Worm (Caenorhabditis elegans) whole organism, late embryonic: Measurements from ENCODE around the gene T24E12.12.
"Not testable (repeated sequence)": the region's sequence is repeated elsewhere in the genome, so short reads cannot be mapped to it uniquely, and the experiment has no call there.

ENCODE experiments used
- C08G9.2 ChIP-seq: sonication (generic microtip); optimal IDR thresholded peaks from 2 replicates; lab custom pipeline; 2016; ENCODE audit warnings: mild to moderate bottlenecking, missing genetic modification characterization, moderate library complexity, missing compliant biosample characterization
- C38D4.7 ChIP-seq: fragments of 200-800 bp; sonication (Bioruptor generic); optimal IDR thresholded peaks from 2 replicates; lab custom pipeline; 2018; ENCODE audit warnings: mild to moderate bottlenecking, missing genetic modification characterization, moderate library complexity, missing compliant biosample characterization
- K02D7.2 ChIP-seq: sonication (generic microtip); optimal IDR thresholded peaks from 2 replicates; lab custom pipeline; 2017; ENCODE audit warnings: mild to moderate bottlenecking, missing genetic modification characterization, missing compliant biosample characterization
- K09A11.1 ChIP-seq: sonication (generic microtip); optimal IDR thresholded peaks from 2 replicates; lab custom pipeline; 2017; ENCODE audit warnings: antibody characterized with exemption, mild to moderate bottlenecking, missing genetic modification characterization, missing compliant biosample characterization; ENCODE audit not compliant: insufficient read depth
- ceh-18 ChIP-seq: sonication (generic microtip); optimal IDR thresholded peaks from 2 replicates; lab custom pipeline; 2016; ENCODE audit warnings: missing genetic modification characterization, missing compliant biosample characterization
- ceh-2 ChIP-seq: sonication (generic microtip); optimal IDR thresholded peaks from 2 replicates; lab custom pipeline; 2016; ENCODE audit warnings: missing genotype, missing genetic modification characterization, missing compliant biosample characterization
- ceh-24 ChIP-seq: sonication (generic microtip); optimal IDR thresholded peaks from 2 replicates; lab custom pipeline; 2016; ENCODE audit warnings: mild to moderate bottlenecking, missing genetic modification characterization, missing compliant biosample characterization
- ceh-30 ChIP-seq: fragments of 150-350 bp; optimal IDR thresholded peaks from 2 replicates; lab custom pipeline; 2014; ENCODE audit warnings: missing biosample characterization, missing genetic modification characterization
- ceh-34 ChIP-seq: sonication (generic microtip); optimal IDR thresholded peaks from 2 replicates; lab custom pipeline; 2016; ENCODE audit warnings: mild to moderate bottlenecking, missing genetic modification characterization, missing compliant biosample characterization
- ceh-45 ChIP-seq: fragments of 200-800 bp; sonication (Bioruptor generic); IDR thresholded peaks from 2 replicates; pipeline ENCODE4 v1.3.6; 2022; ENCODE audit warnings: missing genetic modification reagents, missing genetic modification characterization, missing compliant biosample characterization
- ceh-6 ChIP-seq: fragments of 200-800 bp; sonication (Bioruptor generic); optimal IDR thresholded peaks from 2 replicates; lab custom pipeline; 2018; ENCODE audit warnings: mild to moderate bottlenecking, missing genetic modification characterization, missing compliant biosample characterization
- che-1 ChIP-seq: sonication (generic microtip); optimal IDR thresholded peaks from 2 replicates; lab custom pipeline; 2016; ENCODE audit warnings: mild to moderate bottlenecking, missing genetic modification characterization, missing compliant biosample characterization
- dmd-4 ChIP-seq: sonication (generic microtip); optimal IDR thresholded peaks from 2 replicates; lab custom pipeline; 2016; ENCODE audit warnings: borderline replicate concordance, missing genetic modification characterization, missing compliant biosample characterization
- elt-4 ChIP-seq: sonication (generic microtip); optimal IDR thresholded peaks from 2 replicates; lab custom pipeline; 2016; ENCODE audit warnings: missing genetic modification characterization, missing compliant biosample characterization
- eyg-1 ChIP-seq: sonication (generic microtip); optimal IDR thresholded peaks from 2 replicates; lab custom pipeline; 2016; ENCODE audit warnings: missing genotype, missing genetic modification characterization, missing compliant biosample characterization
- fax-1 ChIP-seq: sonication (generic microtip); optimal IDR thresholded peaks from 2 replicates; lab custom pipeline; 2016; ENCODE audit warnings: missing genotype, missing genetic modification characterization, missing compliant biosample characterization
- fkh-10 ChIP-seq: fragments of 150-350 bp; optimal IDR thresholded peaks from 2 replicates; lab custom pipeline; 2014; ENCODE audit warnings: missing biosample characterization, missing genetic modification reagents, missing genetic modification characterization
- lin-11 ChIP-seq: fragments of 200-800 bp; sonication (Bioruptor generic); optimal IDR thresholded peaks from 2 replicates; lab custom pipeline; 2018; ENCODE audit warnings: mild to moderate bottlenecking, missing genetic modification characterization, missing compliant biosample characterization
- madf-2 ChIP-seq: sonication (generic microtip); optimal IDR thresholded peaks from 2 replicates; lab custom pipeline; 2017; ENCODE audit warnings: missing genetic modification characterization, missing compliant biosample characterization
- nhr-232 ChIP-seq: sonication (generic microtip); optimal IDR thresholded peaks from 2 replicates; lab custom pipeline; 2016; ENCODE audit warnings: missing genetic modification characterization, missing compliant biosample characterization
- odd-2 ChIP-seq: sonication (generic microtip); optimal IDR thresholded peaks from 2 replicates; lab custom pipeline; 2017; ENCODE audit warnings: antibody characterized with exemption, mild to moderate bottlenecking, missing genetic modification characterization, missing compliant biosample characterization
- pag-3 ChIP-seq: sonication (generic microtip); optimal IDR thresholded peaks from 2 replicates; lab custom pipeline; 2016; ENCODE audit warnings: missing compliant biosample characterization, missing genetic modification characterization, borderline replicate concordance
- pha-2 ChIP-seq: sonication (generic microtip); optimal IDR thresholded peaks from 2 replicates; lab custom pipeline; 2017; ENCODE audit warnings: mild to moderate bottlenecking, missing genetic modification characterization, missing compliant biosample characterization
- pha-4 ChIP-seq: fragments of 150-350 bp; optimal IDR thresholded peaks from 2 replicates; lab custom pipeline; 2018; ENCODE audit warnings: missing biosample characterization, missing genetic modification reagents, missing genetic modification characterization
- rnt-1 ChIP-seq: sonication (generic microtip); optimal IDR thresholded peaks from 2 replicates; lab custom pipeline; 2016; ENCODE audit warnings: missing genetic modification characterization, missing compliant biosample characterization
- sdc-2 ChIP-seq: sonication (generic microtip); optimal IDR thresholded peaks from 2 replicates; lab custom pipeline; 2016; ENCODE audit warnings: missing genotype, missing genetic modification characterization, missing compliant biosample characterization
- sox-4 ChIP-seq: sonication (generic microtip); optimal IDR thresholded peaks from 2 replicates; lab custom pipeline; 2017; ENCODE audit warnings: mild to moderate bottlenecking, missing genetic modification characterization, inconsistent platforms, missing compliant biosample characterization
- syd-9 ChIP-seq: sonication (generic microtip); optimal IDR thresholded peaks from 2 replicates; lab custom pipeline; 2016; ENCODE audit warnings: mild to moderate bottlenecking, missing genetic modification characterization, moderate library complexity, missing compliant biosample characterization
- unc-86 ChIP-seq: sonication (generic microtip); optimal IDR thresholded peaks from 2 replicates; lab custom pipeline; 2016; ENCODE audit warnings: missing genetic modification characterization, missing compliant biosample characterization
- zip-5 ChIP-seq: sonication (generic microtip); optimal IDR thresholded peaks from 2 replicates; lab custom pipeline; 2016; ENCODE audit warnings: missing genetic modification characterization, missing compliant biosample characterization
- ztf-16 ChIP-seq: sonication (generic microtip); optimal IDR thresholded peaks from 2 replicates; lab custom pipeline; 2017; ENCODE audit warnings: missing genetic modification characterization, missing compliant biosample characterization

The T24E12.12 gene

ce11 chrII:3753598-3753997, 5.5 kb upstream of the T24E12.12 start, which contains the start of gene rcd-1:
Gene rcd-1, plus strand, starts transcription at chrII:3753898.
- no peak for TF ChIP-seq che-1
- TF ChIP-seq ceh-24 (tag; lab: Kevin White, UChicago), result no peak
- no peak for TF ChIP-seq ceh-2
- no peak for TF ChIP-seq rnt-1 (tag; lab: Kevin White, UChicago)
- no peak for TF ChIP-seq ztf-16
- TF ChIP-seq odd-2 (tag; lab: Kevin White, UChicago), result no peak

- TF ChIP-seq sox-4 (tag; lab: Kevin White, UChicago), result no peak
- TF ChIP-seq K09A11.1 (tag; lab: Kevin White, UChicago), result no peak
- TF ChIP-seq fkh-10 (GFP tag; lab: Kevin White, UChicago), result no peak
- no peak for TF ChIP-seq C38D4.7 (GFP tag; lab: Kevin White, UChicago)
- no peak for TF ChIP-seq ceh-24 (tag; lab: Kevin White, UChicago)
- TF ChIP-seq syd-9 (tag; lab: Kevin White, UChicago), result no peak
These were observed 1.6 kb upstream of the T24E12.12 start, which contains the start of gene srx-111 for ce11 chrII:3757499-3757898. Gene srx-111, plus strand, starts transcription at chrII:3757799.

ce11 chrII:3761599-3761998, 2.5 kb downstream of the T24E12.12 start, which contains the start of gene T24E12.6:
Gene T24E12.6, minus strand, starts transcription at chrII:3761699.
- TF ChIP-seq ceh-18; ceh-6 (GFP tag; lab: Kevin White, UChicago); ceh-30 (tag; lab: Kevin White, UChicago): not testable (repeated sequence)

ce11 chrII:3764486-3764885, 5.4 kb downstream of the T24E12.12 start, which contains the start of gene srx-112:
Gene srx-112, minus strand, starts transcription at chrII:3764586.
- TF ChIP-seq odd-2 (tag; lab: Kevin White, UChicago) (no peak), C08G9.2 (tag; lab: Kevin White, UChicago) (no peak), elt-4 (tag; lab: Kevin White, UChicago) (no peak)

ce11 chrII:3771640-3772039, 12.6 kb downstream of the T24E12.12 start:
- TF ChIP-seq pha-4 (tag; lab: Kevin White, UChicago) (no peak), sdc-2 (tag; lab: Kevin White, UChicago) (no peak), ceh-34 (tag; lab: Kevin White, UChicago) (no peak), nhr-232 (tag; lab: Kevin White, UChicago) (no peak), che-1 (no peak), fax-1 (no peak), C38D4.7 (GFP tag; lab: Kevin White, UChicago) (no peak), K02D7.2 (tag; lab: Kevin White, UChicago) (no peak), madf-2 (no peak), unc-86 (tag; lab: Kevin White, UChicago) (no peak), lin-11 (no peak), dmd-4 (tag; lab: Kevin White, UChicago) (no peak), pha-2 (tag; lab: Kevin White, UChicago) (no peak), pag-3 (tag; lab: Kevin White, UChicago) (no peak)

- TF ChIP-seq eyg-1, result no peak
- TF ChIP-seq ceh-2, result no peak
- no peak for TF ChIP-seq C08G9.2 (tag; lab: Kevin White, UChicago)
- no peak for TF ChIP-seq syd-9 (tag; lab: Kevin White, UChicago)
- no peak for TF ChIP-seq nhr-232 (tag; lab: Kevin White, UChicago)
- TF ChIP-seq ceh-18, result no peak
These were observed 14.0 kb downstream of the T24E12.12 start, which contains the start of gene T24E12.10 for ce11 chrII:3773130-3773529. Gene T24E12.10, minus strand, starts transcription at chrII:3773230.

ce11 chrII:3775719-3776118, 16.6 kb downstream of the T24E12.12 start, which contains the start of gene T24E12.3:
Gene T24E12.3, plus strand, starts transcription at chrII:3776019.
- TF ChIP-seq odd-2 (tag; lab: Kevin White, UChicago) (no peak), fkh-10 (GFP tag; lab: Kevin White, UChicago) (no peak), dmd-4 (tag; lab: Kevin White, UChicago) (no peak), unc-86 (tag; lab: Kevin White, UChicago) (no peak), syd-9 (tag; lab: Kevin White, UChicago) (no peak), rnt-1 (tag; lab: Kevin White, UChicago) (no peak), ceh-45 (GFP tag; lab: Robert Waterston, UW) (no peak), zip-5 (tag; lab: Kevin White, UChicago) (no peak), C38D4.7 (GFP tag; lab: Kevin White, UChicago) (no peak)
